Worm (Caenorhabditis elegans): ENCODE measurements around the gene clec-66.

ce11 chrII:12925551-12925950, 21.4 kb downstream of the clec-66 start, which contains the start of gene F58G1.8:
- TF ChIP-seq ahr-1 (tag; optimal IDR thresholded peaks at IDR 0.05) (no peak), sdc-2 (tag; optimal IDR thresholded peaks at IDR 0.05) (no peak), pha-4 (tag; optimal IDR thresholded peaks at IDR 0.05) (no peak), pqm-1 (tag; optimal IDR thresholded peaks at IDR 0.05) (no peak), che-1 (tag; optimal IDR thresholded peaks at IDR 0.05) (no peak), pag-3 (tag; optimal IDR thresholded peaks at IDR 0.05; ENCODE audit: borderline replicate concordance) (no peak), nhr-11 (tag; optimal IDR thresholded peaks at IDR 0.05) (no peak), ceh-14 (tag; optimal IDR thresholded peaks at IDR 0.05) (no peak), C08G9.2 (tag; optimal IDR thresholded peaks at IDR 0.05) (no peak), unc-86 (tag; optimal IDR thresholded peaks at IDR 0.05) (no peak), pat-9 (tag; optimal IDR thresholded peaks at IDR 0.05) (no peak), unc-42 (tag; optimal IDR thresholded peaks at IDR 0.05) (no peak)
